Worm (Caenorhabditis elegans): ENCODE results near the gene R09E10.5.

The R09E10.5 gene

ce11 chrIV:10252886-10253639, 49.0 kb downstream of the R09E10.5 start:
- TF ChIP-seq pha-4 (tag; optimal IDR thresholded peaks at IDR 0.05) (no peak), pqm-1 (tag; optimal IDR thresholded peaks at IDR 0.05) (peak; percentile 12), nhr-11 (tag; optimal IDR thresholded peaks at IDR 0.05) (no peak), lin-39 (tag; optimal IDR thresholded peaks at IDR 0.05) (no peak), nhr-77 (tag; optimal IDR thresholded peaks at IDR 0.05) (no peak), unc-62 (GFP tag; optimal IDR thresholded peaks at IDR 0.05) (no peak), nhr-67 (tag; optimal IDR thresholded peaks at IDR 0.05) (no peak), ztf-11 (tag; optimal IDR thresholded peaks at IDR 0.05) (no peak), fkh-2 (tag; optimal IDR thresholded peaks at IDR 0.05) (no peak), ceh-16 (tag; optimal IDR thresholded peaks at IDR 0.05) (no peak), zag-1 (tag; optimal IDR thresholded peaks at IDR 0.05) (no peak), lin-15B (tag; optimal IDR thresholded peaks at IDR 0.05) (no peak), fos-1 (tag; optimal IDR thresholded peaks at IDR 0.05) (no peak), nhr-28 (tag; optimal IDR thresholded peaks at IDR 0.05) (no peak), sea-2 (GFP tag; optimal IDR thresholded peaks at IDR 0.05) (no peak), egl-27 (tag; optimal IDR thresholded peaks at IDR 0.05) (no peak), tbx-2 (tag; optimal IDR thresholded peaks at IDR 0.05) (no peak), lsy-12 (tag; optimal IDR thresholded peaks at IDR 0.05) (no peak), nhr-237 (tag; optimal IDR thresholded peaks at IDR 0.05) (no peak), daf-12 (tag; optimal IDR thresholded peaks at IDR 0.05) (no peak), snpc-4 (tag; optimal IDR thresholded peaks at IDR 0.05) (no peak), fkh-10 (GFP tag; optimal IDR thresholded peaks at IDR 0.05) (no peak), jun-1 (tag; optimal IDR thresholded peaks at IDR 0.05) (peak; percentile 32), mdl-1 (tag; optimal IDR thresholded peaks at IDR 0.05) (no peak), ZK546.5 (tag; optimal IDR thresholded peaks at IDR 0.05) (no peak), ceh-9 (tag; optimal IDR thresholded peaks at IDR 0.05) (no peak), mml-1 (tag; optimal IDR thresholded peaks at IDR 0.05) (no peak), elt-1 (tag; optimal IDR thresholded peaks at IDR 0.05) (peak; percentile 68), elt-3 (tag; optimal IDR thresholded peaks at IDR 0.05) (no peak), unc-39 (tag; optimal IDR thresholded peaks at IDR 0.05) (no peak), nhr-12 (tag; optimal IDR thresholded peaks at IDR 0.05) (no peak), nhr-25 (tag; optimal IDR thresholded peaks at IDR 0.05) (peak; percentile 36), hmg-11 (tag; optimal IDR thresholded peaks at IDR 0.05) (no peak), eor-1 (tag; optimal IDR thresholded peaks at IDR 0.05) (peak in 1 of 2 experiments; percentile 30), elt-2 (tag; optimal IDR thresholded peaks at IDR 0.05) (peak; percentile 59), aly-2 (tag; optimal IDR thresholded peaks at IDR 0.05) (no peak), ama-1 (optimal IDR thresholded peaks at IDR 0.05) (no peak), nhr-23 (tag; optimal IDR thresholded peaks at IDR 0.05) (no peak), skn-1 (tag; optimal IDR thresholded peaks at IDR 0.05) (no peak), ceh-82 (tag; optimal IDR thresholded peaks at IDR 0.05) (no peak)

ce11 chrIV:10252350-10252792, 49.7 kb downstream of the R09E10.5 start:
- peak; percentile 25 for TF ChIP-seq nhr-43 (tag; optimal IDR thresholded peaks at IDR 0.05; ENCODE audit: poor library complexity, severe bottlenecking)
- peak; percentile 55 for TF ChIP-seq unc-62 (GFP tag; optimal IDR thresholded peaks at IDR 0.05)
- no peak for TF ChIP-seq ceh-82 (tag; optimal IDR thresholded peaks at IDR 0.05)
- peak; percentile 75 for TF ChIP-seq elt-1 (tag; optimal IDR thresholded peaks at IDR 0.05)
- peak; percentile 52 for TF ChIP-seq nhr-23 (tag; optimal IDR thresholded peaks at IDR 0.05)
- no peak for TF ChIP-seq daf-12 (tag; optimal IDR thresholded peaks at IDR 0.05)
- no peak for TF ChIP-seq egl-27 (tag; optimal IDR thresholded peaks at IDR 0.05)
- TF ChIP-seq lin-15B (tag; optimal IDR thresholded peaks at IDR 0.05): peak; percentile 57
- TF ChIP-seq ceh-28 (tag; optimal IDR thresholded peaks at IDR 0.05): peak; percentile 74
- TF ChIP-seq pqm-1 (tag; optimal IDR thresholded peaks at IDR 0.05): peak; percentile 92
- peak; percentile 94 for TF ChIP-seq mdl-1 (tag; optimal IDR thresholded peaks at IDR 0.05)
- TF ChIP-seq fkh-2 (tag; optimal IDR thresholded peaks at IDR 0.05): peak; percentile 12
- TF ChIP-seq elt-2 (tag; optimal IDR thresholded peaks at IDR 0.05): peak; percentile 93
- TF ChIP-seq fos-1 (tag; optimal IDR thresholded peaks at IDR 0.05): peak; percentile 2
- TF ChIP-seq nhr-28 (tag; optimal IDR thresholded peaks at IDR 0.05): no peak
- no peak for TF ChIP-seq ztf-11 (tag; optimal IDR thresholded peaks at IDR 0.05)
- TF ChIP-seq lsy-12 (tag; optimal IDR thresholded peaks at IDR 0.05): peak; percentile 70
- peak; percentile 93 for TF ChIP-seq pha-4 (tag; optimal IDR thresholded peaks at IDR 0.05)
- TF ChIP-seq hmg-11 (tag; optimal IDR thresholded peaks at IDR 0.05): peak; percentile 81
- peak; percentile 86 for TF ChIP-seq nfya-1 (tag; optimal IDR thresholded peaks at IDR 0.05; ENCODE audit: insufficient read depth)
- TF ChIP-seq nhr-67 (tag; optimal IDR thresholded peaks at IDR 0.05): no peak
- no peak for TF ChIP-seq nhr-237 (tag; optimal IDR thresholded peaks at IDR 0.05)
- TF ChIP-seq ZK546.5 (tag; optimal IDR thresholded peaks at IDR 0.05): no peak
- peak; percentile 43 for TF ChIP-seq nhr-25 (tag; optimal IDR thresholded peaks at IDR 0.05)
- no peak for TF ChIP-seq nhr-76 (tag; optimal IDR thresholded peaks at IDR 0.05)
- no peak for TF ChIP-seq ceh-16 (tag; optimal IDR thresholded peaks at IDR 0.05)
- peak; percentile 39 for TF ChIP-seq R02D3.7 (tag; optimal IDR thresholded peaks at IDR 0.05)
- peak; percentile 87 for TF ChIP-seq skn-1 (tag; optimal IDR thresholded peaks at IDR 0.05)
- TF ChIP-seq lin-39 (tag; optimal IDR thresholded peaks at IDR 0.05): peak; percentile 64
- TF ChIP-seq tbx-2 (tag; optimal IDR thresholded peaks at IDR 0.05): peak; percentile 67
- TF ChIP-seq nhr-11 (tag; optimal IDR thresholded peaks at IDR 0.05): peak; percentile 75
- TF ChIP-seq elt-3 (tag; optimal IDR thresholded peaks at IDR 0.05): no peak
- TF ChIP-seq nhr-77 (tag; optimal IDR thresholded peaks at IDR 0.05): no peak
- TF ChIP-seq eor-1 (tag; optimal IDR thresholded peaks at IDR 0.05): no peak
- TF ChIP-seq aly-2 (tag; optimal IDR thresholded peaks at IDR 0.05): no peak
- peak; percentile 93 for TF ChIP-seq fkh-10 (GFP tag; optimal IDR thresholded peaks at IDR 0.05)
- TF ChIP-seq jun-1 (tag; optimal IDR thresholded peaks at IDR 0.05): peak; percentile 97
- TF ChIP-seq mml-1 (tag; optimal IDR thresholded peaks at IDR 0.05): no peak
- TF ChIP-seq unc-39 (tag; optimal IDR thresholded peaks at IDR 0.05): no peak
- no peak for TF ChIP-seq ceh-9 (tag; optimal IDR thresholded peaks at IDR 0.05)
- no peak for TF ChIP-seq ama-1 (optimal IDR thresholded peaks at IDR 0.05)
- no peak for TF ChIP-seq zag-1 (tag; optimal IDR thresholded peaks at IDR 0.05)
- no peak for TF ChIP-seq nhr-12 (tag; optimal IDR thresholded peaks at IDR 0.05)

Measured in whole organism, L3 larva.